Fruit fly (Drosophila melanogaster) whole organism, embryonic: ENCODE results near the gene SmydA-2.
A peak's percentile ranks its signal among the peaks of the same experiment; 100 is the strongest.

Source experiments
- Atf-2 ChIP-seq: fragments of 200-800 bp; sonication (Bioruptor generic); optimal IDR thresholded peaks from 2 replicates; lab custom pipeline; 2016; ENCODE audit warnings: missing biosample characterization, missing genetic modification characterization
- CG10654 ChIP-seq: fragments of 200-800 bp; sonication (Bioruptor generic); optimal IDR thresholded peaks from 2 replicates; lab custom pipeline; 2016; ENCODE audit warnings: missing biosample characterization, missing genetic modification characterization
- CG12299 ChIP-seq: fragments of 200-800 bp; sonication (Bioruptor generic); optimal IDR thresholded peaks from 2 replicates; lab custom pipeline; 2018; ENCODE audit warnings: missing biosample characterization, mild to moderate bottlenecking, missing genetic modification characterization
- CG13287 ChIP-seq: fragments of 200-800 bp; sonication (Bioruptor generic); IDR thresholded peaks from 2 replicates; pipeline ENCODE4 v1.3.6; 2022; ENCODE audit warnings: missing biosample characterization, missing genetic modification characterization; ENCODE audit not compliant: partially characterized antibody
- CG14667 ChIP-seq: fragments of 200-800 bp; sonication (Bioruptor generic); IDR thresholded peaks from 2 replicates; pipeline ENCODE4 v1.3.6; 2022; ENCODE audit warnings: missing biosample characterization, missing genetic modification characterization
- CG15073 ChIP-seq: fragments of 200-800 bp; sonication (Bioruptor generic); optimal IDR thresholded peaks from 2 replicates; lab custom pipeline; 2016; ENCODE audit warnings: missing biosample characterization, missing genetic modification characterization
- CG15269 ChIP-seq: fragments of 200-800 bp; sonication (Bioruptor generic); optimal IDR thresholded peaks from 2 replicates; lab custom pipeline; 2018; ENCODE audit warnings: missing biosample characterization, mild to moderate bottlenecking, missing genetic modification characterization, moderate library complexity
- CG16813 ChIP-seq: fragments of 200-800 bp; sonication (Bioruptor generic); IDR thresholded peaks from 3 replicates; pipeline ENCODE4 v1.3.6; 2022; ENCODE audit warnings: missing biosample characterization, missing genetic modification characterization; ENCODE audit not compliant: partially characterized antibody
- CG17912 ChIP-seq: fragments of 200-800 bp; sonication (Bioruptor generic); optimal IDR thresholded peaks from 2 replicates; lab custom pipeline; 2018; ENCODE audit warnings: missing biosample characterization, mild to moderate bottlenecking, missing genetic modification characterization
- CG18764 ChIP-seq: fragments of 200-800 bp; sonication (Bioruptor generic); optimal IDR thresholded peaks from 3 replicates; lab custom pipeline; 2016; ENCODE audit warnings: missing biosample characterization, missing genetic modification characterization
- CG2199 ChIP-seq: fragments of 200-800 bp; sonication (Bioruptor generic); IDR thresholded peaks from 3 replicates; pipeline ENCODE4 v1.3.6; 2022; ENCODE audit warnings: missing biosample characterization, missing genetic modification characterization
- CG2889 ChIP-seq: fragments of 200-800 bp; sonication (Bioruptor generic); IDR thresholded peaks from 3 replicates; pipeline ENCODE4 v1.3.6; 2022; ENCODE audit warnings: missing biosample characterization, missing genetic modification characterization
- CG4282 ChIP-seq: fragments of 200-800 bp; sonication (Bioruptor generic); optimal IDR thresholded peaks from 2 replicates; lab custom pipeline; 2016; ENCODE audit warnings: missing biosample characterization, missing genetic modification characterization
- CG4820 ChIP-seq: fragments of 200-800 bp; sonication (Bioruptor generic); optimal IDR thresholded peaks from 3 replicates; lab custom pipeline; 2016; ENCODE audit warnings: missing biosample characterization, missing genetic modification characterization
- CG6254 ChIP-seq: fragments of 200-800 bp; sonication (Bioruptor generic); optimal IDR thresholded peaks from 3 replicates; lab custom pipeline; 2017; ENCODE audit warnings: mild to moderate bottlenecking, missing biosample characterization, missing genetic modification reagents, missing genetic modification characterization
- CG6689 ChIP-seq: fragments of 200-800 bp; sonication (Bioruptor generic); IDR thresholded peaks from 2 replicates; pipeline ENCODE4 v1.3.6; 2022; ENCODE audit warnings: missing biosample characterization, missing genetic modification characterization
- CrebB ChIP-seq: fragments of 200-800 bp; sonication (Bioruptor generic); optimal IDR thresholded peaks from 3 replicates; lab custom pipeline; 2018; ENCODE audit warnings: missing biosample characterization, mild to moderate bottlenecking, missing genetic modification characterization
- D ChIP-seq, 2 experiments: fragments of 200-800 bp in 1 of 2; fragments of >200 bp in 1 of 2; sonication (Bioruptor generic) in 1 of 2; optimal IDR thresholded peaks; 2 replicates in 1 of 2; 3 replicates in 1 of 2; lab custom pipeline; 2017; ENCODE audit warnings: mild to moderate bottlenecking in 1 of 2, missing biosample characterization in 1 of 2, missing genetic modification characterization in 1 of 2, missing genetic modification reagents in 1 of 2
- Dll ChIP-seq: fragments of 200-800 bp; sonication (Bioruptor generic); IDR thresholded peaks from 4 replicates; pipeline ENCODE4 v1.3.6; 2022; ENCODE audit warnings: missing biosample characterization, missing genetic modification characterization; ENCODE audit not compliant: partially characterized antibody
- Drgx ChIP-seq: fragments of 200-800 bp; sonication (Bioruptor generic); IDR thresholded peaks from 2 replicates; pipeline ENCODE4 v1.3.6; 2022; ENCODE audit warnings: missing biosample characterization, missing genetic modification characterization
- Ets65A ChIP-seq: fragments of 200-800 bp; sonication (Bioruptor generic); peaks from one replicate; lab custom pipeline; 2016; ENCODE audit warnings: missing biosample characterization, missing genetic modification characterization
- HLH54F ChIP-seq: fragments of 200-800 bp; sonication (Bioruptor generic); optimal IDR thresholded peaks from 3 replicates; lab custom pipeline; 2016; ENCODE audit warnings: missing biosample characterization, missing genetic modification characterization
- HLHmδ ChIP-seq: fragments of 200-800 bp; sonication (Bioruptor generic); optimal IDR thresholded peaks from 2 replicates; lab custom pipeline; 2018; ENCODE audit warnings: missing biosample characterization, mild to moderate bottlenecking, missing genetic modification characterization, moderate library complexity
- Lpt ChIP-seq: fragments of >200 bp; optimal IDR thresholded peaks from 2 replicates; lab custom pipeline; 2018; ENCODE audit warnings: missing biosample characterization, missing genetic modification characterization
- MBD-R2 ChIP-seq: fragments of 200-800 bp; sonication (Bioruptor generic); IDR thresholded peaks from 2 replicates; pipeline ENCODE4 v1.3.6; 2022; ENCODE audit warnings: missing biosample characterization, missing genetic modification characterization
- NFAT ChIP-seq: fragments of 200-800 bp; sonication (Bioruptor generic); IDR thresholded peaks from 2 replicates; pipeline ENCODE4 v1.3.6; 2022; ENCODE audit warnings: missing biosample characterization, missing genetic modification characterization
- Nf-YB ChIP-seq: fragments of 200-800 bp; sonication (Bioruptor generic); optimal IDR thresholded peaks from 3 replicates; lab custom pipeline; 2019; ENCODE audit warnings: missing biosample characterization, mild to moderate bottlenecking, missing genetic modification characterization, moderate library complexity
- Oli ChIP-seq: fragments of 200-800 bp; sonication (Bioruptor generic); optimal IDR thresholded peaks from 2 replicates; lab custom pipeline; 2018; ENCODE audit warnings: missing biosample characterization, mild to moderate bottlenecking, missing genetic modification characterization, moderate library complexity
- bbx ChIP-seq: fragments of 200-800 bp; sonication (Bioruptor generic); IDR thresholded peaks from 2 replicates; pipeline ENCODE4 v1.3.6; 2022; ENCODE audit warnings: missing biosample characterization, missing genetic modification characterization; ENCODE audit not compliant: partially characterized antibody
- caup ChIP-seq: fragments of 200-800 bp; sonication (Bioruptor generic); optimal IDR thresholded peaks from 3 replicates; lab custom pipeline; 2017; ENCODE audit warnings: missing biosample characterization, mild to moderate bottlenecking, missing genetic modification characterization, moderate library complexity; ENCODE audit not compliant: severe bottlenecking
- cg ChIP-seq: fragments of 200-800 bp; sonication (Bioruptor generic); optimal IDR thresholded peaks from 3 replicates; lab custom pipeline; 2019; ENCODE audit warnings: missing biosample characterization, mild to moderate bottlenecking, missing genetic modification characterization, moderate library complexity
- cwo ChIP-seq: fragments of 200-800 bp; sonication (Bioruptor generic); optimal IDR thresholded peaks from 3 replicates; lab custom pipeline; 2017; ENCODE audit warnings: missing biosample characterization, missing genetic modification characterization, mild to moderate bottlenecking, moderate library complexity, missing genetic modification reagents
- da ChIP-seq: fragments of 200-800 bp; sonication (Bioruptor generic); optimal IDR thresholded peaks from 2 replicates; lab custom pipeline; 2016; ENCODE audit warnings: missing biosample characterization, missing genetic modification characterization
- dm ChIP-seq: fragments of 200-800 bp; sonication (Bioruptor generic); optimal IDR thresholded peaks from 3 replicates; lab custom pipeline; 2016; ENCODE audit warnings: missing biosample characterization, missing genetic modification characterization
- exex ChIP-seq: fragments of 200-800 bp; sonication (Bioruptor generic); optimal IDR thresholded peaks from 4 replicates; lab custom pipeline; 2018; ENCODE audit warnings: missing biosample characterization, mild to moderate bottlenecking, missing genetic modification characterization, moderate library complexity
- her ChIP-seq: fragments of 200-800 bp; sonication (Bioruptor generic); optimal IDR thresholded peaks from 2 replicates; lab custom pipeline; 2016; ENCODE audit warnings: missing biosample characterization, missing genetic modification characterization
- knrl ChIP-seq: fragments of 200-800 bp; sonication (Bioruptor generic); IDR thresholded peaks from 3 replicates; pipeline ENCODE4 v1.3.6; 2022; ENCODE audit warnings: missing biosample characterization, missing genetic modification characterization; ENCODE audit not compliant: partially characterized antibody
- lilli ChIP-seq: fragments of 200-800 bp; sonication (Bioruptor generic); optimal IDR thresholded peaks from 3 replicates; lab custom pipeline; 2016; ENCODE audit warnings: missing biosample characterization, missing genetic modification characterization
- nmo ChIP-seq: fragments of 200-800 bp; sonication (Bioruptor generic); optimal IDR thresholded peaks from 2 replicates; lab custom pipeline; 2018; ENCODE audit warnings: missing biosample characterization, mild to moderate bottlenecking, missing genetic modification characterization, moderate library complexity
- prd ChIP-seq, 3 experiments: fragments of >200 bp in 2 of 3; fragments of 200-800 bp in 1 of 3; sonication (Bioruptor generic) in 1 of 3; optimal IDR thresholded peaks in 2 of 3; IDR thresholded peaks in 1 of 3; 2 replicates in 2 of 3; 3 replicates in 1 of 3; pipeline versions ENCODE4 v1.3.6 to Lab custom; 2017 to 2022; ENCODE audit warnings: missing biosample characterization in 1 of 3, missing genetic modification characterization in 1 of 3
- pros ChIP-seq: fragments of 200-800 bp; sonication (Bioruptor generic); optimal IDR thresholded peaks from 3 replicates; lab custom pipeline; 2019; ENCODE audit warnings: missing biosample characterization, mild to moderate bottlenecking, missing genetic modification characterization, moderate library complexity
- sc ChIP-seq, 3 experiments: fragments of >200 bp in 2 of 3; fragments of 200-800 bp in 1 of 3; sonication (Bioruptor generic) in 1 of 3; optimal IDR thresholded peaks; 2 replicates in 2 of 3; 3 replicates in 1 of 3; lab custom pipeline; 2017; ENCODE audit warnings: mild to moderate bottlenecking in 1 of 3, missing biosample characterization in 1 of 3, missing genetic modification characterization in 1 of 3, missing genetic modification reagents in 1 of 3
- sob ChIP-seq: fragments of 200-800 bp; sonication (Bioruptor generic); IDR thresholded peaks from 2 replicates; pipeline ENCODE4 v1.3.6; 2022; ENCODE audit warnings: missing biosample characterization, missing genetic modification characterization
- sr ChIP-seq: fragments of 200-800 bp; sonication (Bioruptor generic); IDR thresholded peaks from 3 replicates; pipeline ENCODE4 v1.3.6; 2022; ENCODE audit warnings: missing biosample characterization, missing genetic modification characterization
- tx ChIP-seq: fragments of 200-800 bp; sonication (Bioruptor generic); optimal IDR thresholded peaks from 2 replicates; lab custom pipeline; 2016; ENCODE audit warnings: missing biosample characterization, missing genetic modification characterization
- unc-4 ChIP-seq: fragments of 200-800 bp; sonication (Bioruptor generic); IDR thresholded peaks from 2 replicates; pipeline ENCODE4 v1.3.6; 2022; ENCODE audit warnings: missing biosample characterization, missing genetic modification characterization; ENCODE audit not compliant: partially characterized antibody
- vvl ChIP-seq: fragments of 200-800 bp; sonication (Bioruptor generic); IDR thresholded peaks from 2 replicates; pipeline ENCODE4 v1.3.6; 2022; ENCODE audit warnings: missing biosample characterization, missing genetic modification characterization

The SmydA-2 gene

DNA sequence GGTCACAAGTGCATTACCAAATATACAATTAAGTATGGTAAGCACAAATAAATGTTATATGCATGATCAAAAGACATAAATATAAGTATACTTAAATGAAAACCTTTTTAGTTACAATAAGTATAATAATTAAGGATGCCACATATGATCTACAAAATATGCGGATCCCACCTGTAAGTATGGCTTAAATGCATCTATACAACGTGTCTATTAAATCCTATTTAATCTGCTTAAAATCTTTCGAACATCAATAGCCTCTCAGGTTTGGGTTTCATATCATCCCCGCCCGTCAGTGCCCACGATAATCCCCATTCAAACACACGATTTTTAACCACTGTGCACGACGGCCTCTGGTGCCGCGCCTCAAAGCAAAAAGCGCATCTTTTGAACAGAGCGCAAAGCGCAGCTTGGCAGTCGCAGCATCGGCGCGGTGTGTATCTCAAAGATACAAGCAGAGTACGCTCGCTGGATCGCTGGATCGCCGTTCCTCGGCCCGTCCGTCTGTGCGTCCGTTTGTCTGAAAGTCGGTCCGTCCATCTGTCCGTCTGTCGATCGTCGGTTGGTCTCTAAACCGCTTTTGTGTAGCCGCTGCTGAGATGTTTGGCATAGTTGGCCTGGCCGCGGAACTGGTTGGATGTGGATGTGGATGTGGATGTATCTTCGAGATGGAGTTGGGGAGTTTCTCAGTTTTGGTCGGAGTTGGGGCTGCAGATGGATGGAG, 38.8 kb upstream of the SmydA-2 start (continued):
- peak; percentile 17 for TF ChIP-seq CG15269 (tag; lab: Kevin White, UChicago)
- no peak for TF ChIP-seq exex (tag; lab: Kevin White, UChicago)
- no peak for TF ChIP-seq unc-4 (GFP tag; lab: Robert Waterston, UW)
- TF ChIP-seq CG4282 (GFP tag; lab: Kevin White, UChicago), result peak; percentile 70
- TF ChIP-seq cg (GFP tag; lab: Kevin White, UChicago), result no peak
- TF ChIP-seq knrl (GFP tag; lab: Robert Waterston, UW), result no peak
- TF ChIP-seq CG15073 (GFP tag; lab: Kevin White, UChicago), result no peak
- TF ChIP-seq CG4820 (GFP tag; lab: Kevin White, UChicago), result peak; percentile 19
- no peak for TF ChIP-seq D (optimal IDR thresholded peaks at IDR 0.05; lab: Kevin White, UChicago)
- TF ChIP-seq D (GFP tag; optimal IDR thresholded peaks at IDR 0.05; lab: Kevin White, UChicago), result peak; percentile 51
- no peak for TF ChIP-seq HLH54F (GFP tag; lab: Kevin White, UChicago)
- TF ChIP-seq Oli (tag; lab: Kevin White, UChicago), result peak; percentile 64
- TF ChIP-seq tx (GFP tag; lab: Kevin White, UChicago), result no peak
- no peak for TF ChIP-seq CG2889
- TF ChIP-seq CG17912, result no peak
- TF ChIP-seq Atf-2, result no peak
- TF ChIP-seq sob, result no peak
- TF ChIP-seq Ets65A (GFP tag; lab: Kevin White, UChicago), result no peak
- TF ChIP-seq MBD-R2 (GFP tag; lab: Robert Waterston, UW), result no peak
- TF ChIP-seq NFAT (GFP tag; lab: Robert Waterston, UW), result no peak
- TF ChIP-seq CrebB (tag; lab: Kevin White, UChicago), result no peak
- TF ChIP-seq CG16813, result no peak
- no peak for TF ChIP-seq Nf-YB (GFP tag; lab: Kevin White, UChicago)
- no peak for TF ChIP-seq her (GFP tag; lab: Kevin White, UChicago)
- no peak for TF ChIP-seq caup (GFP tag; lab: Kevin White, UChicago)
- TF ChIP-seq Drgx, result peak; percentile 11; the same call in 1 of the 2 replicates
- TF ChIP-seq CG14667, result no peak
- TF ChIP-seq nmo, result peak; percentile 41
- TF ChIP-seq HLHmδ (GFP tag; lab: Kevin White, UChicago), result no peak
- peak; percentile 68; the same call in 1 of the 3 replicates for TF ChIP-seq CG2199
- no peak for TF ChIP-seq Lpt (GFP tag; lab: Kevin White, UChicago)
- TF ChIP-seq sr, result no peak
- TF ChIP-seq lilli, result peak; percentile 5
- no peak for TF ChIP-seq Dll (GFP tag; lab: Robert Waterston, UW)
- TF ChIP-seq cwo (GFP tag; lab: Kevin White, UChicago), result no peak
- no peak for TF ChIP-seq prd (optimal IDR thresholded peaks at IDR 0.05; lab: Kevin White, UChicago)
- TF ChIP-seq prd (GFP tag; IDR thresholded peaks at IDR 0.05; lab: Robert Waterston, UW), result peak; percentile 17; the same call in 1 of the 3 replicates
- TF ChIP-seq dm (GFP tag; lab: Kevin White, UChicago), result no peak
- no peak for TF ChIP-seq vvl (GFP tag; lab: Robert Waterston, UW)
- TF ChIP-seq pros, result peak; percentile 74
- no peak for TF ChIP-seq sc (optimal IDR thresholded peaks at IDR 0.05; lab: Kevin White, UChicago)
- peak; percentile 26 for TF ChIP-seq sc (GFP tag; optimal IDR thresholded peaks at IDR 0.05; lab: Kevin White, UChicago)
- no peak for TF ChIP-seq CG18764 (GFP tag; lab: Kevin White, UChicago)
- TF ChIP-seq bbx (GFP tag; lab: Robert Waterston, UW), result peak; percentile 29; the same call in 1 of the 2 replicates
- TF ChIP-seq da, result no peak
- no peak for TF ChIP-seq CG13287
- peak; percentile 29 for TF ChIP-seq CG6254 (GFP tag; lab: Kevin White, UChicago)
- no peak for TF ChIP-seq CG12299 (tag; lab: Kevin White, UChicago)
- no peak for TF ChIP-seq CG10654 (GFP tag; lab: Kevin White, UChicago)
- TF ChIP-seq CG6689, result peak; percentile 37; the same call in 1 of the 2 replicates
